Worm (Caenorhabditis elegans) whole organism, L1 larva: Measurements from ENCODE around the gene vps-35.

Experiments used
- C16A3.4 ChIP-seq: fragments of 150-350 bp; optimal IDR thresholded peaks from 2 replicates; lab custom pipeline; 2014; ENCODE audit warnings: missing biosample characterization, missing genetic modification characterization
- Y116A8C.19 ChIP-seq: sonication (generic microtip); optimal IDR thresholded peaks from 2 replicates; lab custom pipeline; 2016; ENCODE audit warnings: missing compliant biosample characterization, missing genetic modification characterization, borderline replicate concordance
- aly-2 ChIP-seq: fragments of 150-350 bp; optimal IDR thresholded peaks from 2 replicates; lab custom pipeline; 2014; ENCODE audit warnings: missing biosample characterization, missing genetic modification characterization
- ama-1 ChIP-seq: fragments of 150-350 bp; optimal IDR thresholded peaks from 2 replicates; lab custom pipeline; 2014
- blmp-1 ChIP-seq: fragments of 150-350 bp; optimal IDR thresholded peaks from 2 replicates; lab custom pipeline; 2014; ENCODE audit warnings: missing biosample characterization, missing genetic modification characterization
- ceh-8 ChIP-seq: fragments of 200-800 bp; sonication (Bioruptor generic); optimal IDR thresholded peaks from 2 replicates; lab custom pipeline; 2018; ENCODE audit warnings: mild to moderate bottlenecking, missing genetic modification characterization, moderate library complexity, missing compliant biosample characterization
- ceh-82 ChIP-seq, 3 experiments: fragments of 150-350 bp in 1 of 3; sonication (generic microtip) in 2 of 3; optimal IDR thresholded peaks; 2 replicates each; lab custom pipeline; 2014 to 2017; ENCODE audit warnings: missing biosample characterization in 3 of 3, missing genetic modification characterization in 3 of 3
- ceh-90 ChIP-seq: sonication (generic microtip); optimal IDR thresholded peaks from 2 replicates; lab custom pipeline; 2016; ENCODE audit warnings: missing genetic modification characterization, missing compliant biosample characterization
- efl-1 ChIP-seq, 4 experiments: fragments of 150-350 bp; optimal IDR thresholded peaks in 3 of 4; peaks in 1 of 4; 1 replicate in 1 of 4; 2 replicates in 3 of 4; lab custom pipeline; 2014; ENCODE audit warnings: missing biosample characterization in 2 of 4, missing genetic modification characterization in 2 of 4, missing genetic modification reagents in 2 of 4
- efl-3 ChIP-seq: fragments of 200-800 bp; sonication (Bioruptor generic); optimal IDR thresholded peaks from 2 replicates; lab custom pipeline; 2018; ENCODE audit warnings: mild to moderate bottlenecking, missing genetic modification characterization, missing compliant biosample characterization
- elt-3 ChIP-seq, 6 experiments: fragments of 150-350 bp in 1 of 6; sonication (generic microtip); optimal IDR thresholded peaks; 2 replicates each; lab custom pipeline; 2017 to 2018; ENCODE audit warnings: missing biosample characterization in 6 of 6, missing genetic modification characterization in 6 of 6, inconsistent platforms in 1 of 6
- fkh-8 ChIP-seq: sonication (generic microtip); optimal IDR thresholded peaks from 2 replicates; lab custom pipeline; 2016; ENCODE audit warnings: mild to moderate bottlenecking, missing genetic modification characterization, missing compliant biosample characterization
- fos-1 ChIP-seq: fragments of 150-350 bp; optimal IDR thresholded peaks from 2 replicates; lab custom pipeline; 2014; ENCODE audit warnings: missing biosample characterization, missing genetic modification characterization
- hlh-17 ChIP-seq: fragments of 200-800 bp; sonication (Bioruptor generic); optimal IDR thresholded peaks from 2 replicates; lab custom pipeline; 2018; ENCODE audit warnings: missing genetic modification characterization, mild to moderate bottlenecking, missing compliant biosample characterization, moderate library complexity, borderline replicate concordance
- irx-1 ChIP-seq: sonication (generic microtip); optimal IDR thresholded peaks from 2 replicates; lab custom pipeline; 2016; ENCODE audit warnings: missing genetic modification characterization, missing compliant biosample characterization
- jun-1 ChIP-seq: fragments of 150-350 bp; optimal IDR thresholded peaks from 2 replicates; lab custom pipeline; 2014; ENCODE audit warnings: missing biosample characterization, missing genetic modification reagents, missing genetic modification characterization
- lin-14 ChIP-seq: fragments of 200-800 bp; sonication (Bioruptor generic); optimal IDR thresholded peaks from 2 replicates; lab custom pipeline; 2018; ENCODE audit warnings: mild to moderate bottlenecking, missing genetic modification characterization, moderate library complexity, missing compliant biosample characterization
- lir-3 ChIP-seq: sonication (generic microtip); optimal IDR thresholded peaks from 2 replicates; lab custom pipeline; 2016; ENCODE audit warnings: mild to moderate bottlenecking, missing genetic modification characterization, moderate library complexity, missing compliant biosample characterization; ENCODE audit not compliant: poor library complexity
- lsy-2 ChIP-seq, 2 experiments: fragments of 150-350 bp; optimal IDR thresholded peaks; 2 replicates each; lab custom pipeline; 2014; ENCODE audit warnings: missing biosample characterization in 2 of 2, missing genetic modification characterization in 2 of 2
- mdl-1 ChIP-seq, 2 experiments: fragments of 150-350 bp; optimal IDR thresholded peaks; 2 replicates each; lab custom pipeline; 2014 to 2017; ENCODE audit warnings: missing biosample characterization in 2 of 2, missing genetic modification characterization in 2 of 2, inconsistent platforms in 1 of 2
- mef-2 ChIP-seq: fragments of 150-350 bp; optimal IDR thresholded peaks from 2 replicates; lab custom pipeline; 2014; ENCODE audit warnings: missing biosample characterization, missing genetic modification characterization
- nhr-11 ChIP-seq: fragments of 150-350 bp; optimal IDR thresholded peaks from 2 replicates; lab custom pipeline; 2014; ENCODE audit warnings: missing biosample characterization, missing genetic modification characterization
- nhr-12 ChIP-seq: sonication (generic microtip); optimal IDR thresholded peaks from 2 replicates; lab custom pipeline; 2017; ENCODE audit warnings: missing biosample characterization, missing genetic modification characterization
- nhr-237 ChIP-seq: fragments of 150-350 bp; optimal IDR thresholded peaks from 2 replicates; lab custom pipeline; 2014; ENCODE audit warnings: missing biosample characterization, missing genetic modification characterization
- nhr-47 ChIP-seq: sonication (generic microtip); optimal IDR thresholded peaks from 2 replicates; lab custom pipeline; 2016; ENCODE audit warnings: mild to moderate bottlenecking, missing genetic modification characterization, moderate library complexity, missing compliant biosample characterization
- nhr-85 ChIP-seq: sonication (generic microtip); peaks from one replicate; lab custom pipeline; 2016; ENCODE audit warnings: missing genetic modification characterization, inconsistent platforms, missing compliant biosample characterization
- rnt-1 ChIP-seq: sonication (generic microtip); optimal IDR thresholded peaks from 2 replicates; lab custom pipeline; 2016; ENCODE audit warnings: mild to moderate bottlenecking, missing genetic modification characterization, moderate library complexity, missing compliant biosample characterization
- skn-1 ChIP-seq: fragments of 150-350 bp; optimal IDR thresholded peaks from 2 replicates; lab custom pipeline; 2014; ENCODE audit warnings: missing biosample characterization, missing genetic modification characterization
- swsn-7 ChIP-seq: sonication (generic microtip); optimal IDR thresholded peaks from 2 replicates; lab custom pipeline; 2016; ENCODE audit warnings: missing genetic modification characterization, missing compliant biosample characterization
- tlp-1 ChIP-seq: fragments of 150-350 bp; optimal IDR thresholded peaks from 2 replicates; lab custom pipeline; 2014; ENCODE audit warnings: missing biosample characterization, missing genetic modification characterization
- unc-30 ChIP-seq: sonication (generic microtip); optimal IDR thresholded peaks from 2 replicates; lab custom pipeline; 2017; ENCODE audit warnings: missing biosample characterization, missing genetic modification characterization
- zip-4 ChIP-seq: fragments of 200-800 bp; sonication (Bioruptor generic); optimal IDR thresholded peaks from 2 replicates; lab custom pipeline; 2018; ENCODE audit warnings: mild to moderate bottlenecking, missing genetic modification characterization, moderate library complexity, missing compliant biosample characterization
- ztf-11 ChIP-seq, 2 experiments: sonication (generic microtip); optimal IDR thresholded peaks; 2 replicates each; lab custom pipeline; 2016 to 2017; ENCODE audit warnings: missing genetic modification characterization in 2 of 2, missing biosample characterization in 1 of 2, missing compliant biosample characterization in 1 of 2
- ztf-4 ChIP-seq: fragments of 150-350 bp; optimal IDR thresholded peaks from 2 replicates; lab custom pipeline; 2014; ENCODE audit warnings: missing biosample characterization, missing genetic modification characterization

vps-35 gene

DNA sequence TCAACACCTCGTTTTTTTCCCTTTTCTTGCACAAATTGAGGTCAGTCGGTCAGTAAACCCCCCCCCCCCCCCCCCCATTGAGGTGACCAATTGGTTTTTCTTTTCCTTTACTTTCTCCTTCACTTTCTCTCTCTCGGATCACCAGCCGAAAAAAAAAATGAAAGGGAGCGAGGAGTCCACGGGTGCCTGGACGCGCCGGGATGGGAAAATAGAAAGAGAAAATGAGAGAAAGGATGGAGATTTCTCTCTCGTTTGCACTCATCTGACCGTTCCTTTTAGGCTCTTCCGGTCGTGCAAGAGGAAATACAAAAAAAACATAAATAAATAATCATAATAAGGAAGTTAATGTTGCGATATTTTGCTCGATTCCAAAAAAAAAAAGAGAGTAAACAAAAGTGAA, 8.5 kb upstream of the vps-35 start:
- TF ChIP-seq aly-2 (tag; lab: Kevin White, UChicago) (no peak), blmp-1 (peak; percentile 100)
- TF ChIP-seq, all 84 proteins: peak for 1

DNA sequence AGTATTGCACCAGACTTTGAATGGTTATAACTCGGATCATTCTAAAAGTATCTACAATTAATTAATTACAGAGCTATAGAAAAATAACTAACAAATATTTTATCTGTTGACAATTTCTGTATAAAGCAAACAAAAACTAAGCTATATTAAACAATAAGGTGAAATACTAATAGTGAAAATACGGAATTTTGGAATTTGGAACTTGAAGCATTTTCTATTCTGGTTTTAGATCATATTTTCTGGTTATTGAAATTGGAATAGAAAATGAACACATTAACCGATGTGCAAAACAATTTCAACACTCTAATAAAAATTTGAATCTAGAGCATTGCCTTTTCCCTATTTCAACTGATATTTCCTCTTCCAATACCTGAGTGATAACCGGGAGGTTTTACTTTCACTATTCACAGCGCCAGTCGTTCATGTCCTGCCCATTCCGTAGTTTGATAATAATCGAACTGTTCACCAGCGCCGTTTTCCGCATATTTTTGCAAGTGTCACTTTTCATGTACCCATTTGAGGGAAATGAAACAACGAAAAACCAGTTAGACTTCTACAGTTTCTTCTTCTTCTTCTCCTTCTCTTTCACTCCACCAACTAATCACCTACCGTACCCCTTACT, 7.6 kb upstream of the vps-35 start:
- TF ChIP-seq blmp-1 (peak; percentile 55), fos-1 (tag; lab: Kevin White, UChicago) (no peak)

DNA sequence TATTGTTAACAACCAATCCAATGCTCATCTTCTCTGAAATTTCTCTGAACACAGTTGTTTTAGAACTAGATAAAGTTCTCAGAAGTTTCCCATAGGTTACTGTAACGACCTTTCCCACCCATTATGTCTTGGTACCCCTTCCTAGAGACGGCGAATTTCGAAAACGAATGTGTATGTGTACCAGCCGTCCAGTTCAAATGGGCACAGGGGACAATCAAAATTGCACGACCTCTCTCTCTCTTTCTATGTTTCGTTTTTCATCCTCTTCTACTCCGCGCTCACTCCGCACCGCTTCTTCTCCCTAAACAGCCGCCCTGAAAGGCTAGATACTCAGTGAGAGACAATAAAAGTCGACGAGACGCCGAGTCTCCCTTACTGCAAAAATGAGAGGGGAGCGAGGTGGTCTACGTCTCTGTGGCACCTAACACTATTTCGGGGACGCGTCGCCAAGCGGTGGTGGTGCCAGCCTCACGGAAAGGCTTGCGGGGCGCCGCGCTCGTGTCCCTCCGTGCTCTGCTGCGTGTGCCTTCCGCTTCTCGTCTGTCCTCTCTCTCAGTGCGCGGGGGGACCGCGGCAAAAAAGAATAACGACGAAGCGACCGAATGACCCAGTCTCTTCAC, 6.1 kb upstream of the vps-35 start:
- peak; percentile 66 for TF ChIP-seq blmp-1
- peak; percentile 21 for TF ChIP-seq lin-14 (GFP tag; lab: Kevin White, UChicago)
- peak; percentile 2 for TF ChIP-seq swsn-7 (tag; lab: Kevin White, UChicago)
- TF ChIP-seq ceh-82 (tag; optimal IDR thresholded peaks at IDR 0.05; lab: Kevin White, UChicago): peak in 1 of 3 experiments; percentile 7
- TF ChIP-seq rnt-1 (tag; lab: Kevin White, UChicago): peak; percentile 20
- peak in 1 of 2 experiments; percentile 12 for TF ChIP-seq ztf-11 (tag; optimal IDR thresholded peaks at IDR 0.05; lab: Kevin White, UChicago)
- no peak for TF ChIP-seq mdl-1 (tag; optimal IDR thresholded peaks at IDR 0.05; lab: Kevin White, UChicago)
- peak; percentile 68 for TF ChIP-seq ceh-8 (GFP tag; lab: Kevin White, UChicago)
- TF ChIP-seq efl-1 (optimal IDR thresholded peaks at IDR 0.05; lab: Kevin White, UChicago): no peak
- peak in 1 of 2 experiments; percentile 71 for TF ChIP-seq efl-1 (GFP tag; optimal IDR thresholded peaks at IDR 0.05 in 1 of 2; lab: Kevin White, UChicago)
- TF ChIP-seq ztf-4 (tag; lab: Kevin White, UChicago): peak; percentile 58
- no peak for TF ChIP-seq lsy-2 (tag; optimal IDR thresholded peaks at IDR 0.05; lab: Kevin White, UChicago)
- TF ChIP-seq jun-1 (tag; lab: Kevin White, UChicago): peak; percentile 23
- no peak for TF ChIP-seq elt-3 (tag; optimal IDR thresholded peaks at IDR 0.05; lab: Kevin White, UChicago)
- TF ChIP-seq nhr-47 (tag; lab: Kevin White, UChicago): peak; percentile 12
- no peak for TF ChIP-seq unc-30

DNA sequence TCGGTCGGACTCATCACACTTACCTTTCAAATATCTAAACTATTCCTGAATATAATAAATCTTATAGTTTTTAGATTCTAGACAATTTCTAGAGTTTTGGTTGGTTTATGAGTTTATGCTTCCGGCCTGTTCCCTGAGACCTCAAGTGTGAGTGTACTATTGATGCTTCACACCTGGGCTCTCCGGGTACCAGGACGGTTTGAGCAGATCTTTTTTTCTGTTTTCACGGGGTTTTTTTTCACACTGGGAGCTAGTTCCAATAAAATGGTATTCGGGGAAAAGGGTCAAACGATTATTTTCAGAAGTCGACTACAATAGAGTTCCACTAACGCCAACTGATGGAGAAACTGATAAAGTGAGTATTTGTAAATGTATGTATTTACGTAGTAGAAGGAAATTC, 5.5 kb upstream of the vps-35 start:
- TF ChIP-seq swsn-7 (tag; lab: Kevin White, UChicago): no peak
- no peak for TF ChIP-seq tlp-1 (tag; lab: Kevin White, UChicago)
- no peak for TF ChIP-seq nhr-237 (tag; lab: Kevin White, UChicago)
- no peak for TF ChIP-seq C16A3.4 (tag; lab: Kevin White, UChicago)
- no peak for TF ChIP-seq efl-3 (GFP tag; lab: Kevin White, UChicago)
- no peak for TF ChIP-seq nhr-85 (tag; lab: Kevin White, UChicago)
- TF ChIP-seq zip-4: no peak
- TF ChIP-seq nhr-11 (tag; lab: Kevin White, UChicago): no peak
- no peak for TF ChIP-seq irx-1
- no peak for TF ChIP-seq skn-1 (tag; lab: Kevin White, UChicago)
- TF ChIP-seq blmp-1: no peak
- no peak for TF ChIP-seq nhr-12 (tag; lab: Kevin White, UChicago)
- no peak for TF ChIP-seq fkh-8 (tag; lab: Kevin White, UChicago)
- TF ChIP-seq ztf-11 (tag; optimal IDR thresholded peaks at IDR 0.05; lab: Kevin White, UChicago): no peak
- TF ChIP-seq hlh-17 (GFP tag; lab: Kevin White, UChicago): no peak
- no peak for TF ChIP-seq ceh-82 (tag; optimal IDR thresholded peaks at IDR 0.05; lab: Kevin White, UChicago)
- TF ChIP-seq elt-3 (tag; optimal IDR thresholded peaks at IDR 0.05; lab: Kevin White, UChicago): no peak
- TF ChIP-seq unc-30: no peak
- TF ChIP-seq, all 84 proteins: peak for 0

DNA sequence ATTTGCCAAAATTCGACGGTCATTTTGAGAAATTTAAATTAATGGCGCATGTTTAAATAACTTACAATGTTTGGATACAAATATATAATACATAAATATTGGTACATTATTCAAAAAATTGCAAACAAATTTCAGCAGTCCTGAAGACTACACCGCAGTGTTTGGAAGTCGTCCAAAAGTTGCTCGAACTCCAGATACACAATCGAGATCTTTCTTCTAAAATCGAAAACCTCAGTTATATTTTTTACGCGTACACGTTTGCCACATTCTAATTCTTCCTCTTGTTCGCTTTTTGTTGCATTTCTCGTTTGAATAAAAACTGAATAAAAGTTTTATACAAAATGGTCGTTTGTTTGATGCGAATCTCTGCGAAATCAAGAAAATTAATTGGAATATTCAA, 3.4 kb upstream of the vps-35 start, which contains the start of gene tsp-18:
tsp-18 (plus strand) TSS at position 301 of the 400 bp plus-strand sequence.
- no peak for TF ChIP-seq nhr-237 (tag; lab: Kevin White, UChicago)
- TF ChIP-seq lir-3 (tag; lab: Kevin White, UChicago): no peak
- TF ChIP-seq mef-2 (tag; lab: Kevin White, UChicago): no peak
- no peak for TF ChIP-seq nhr-85 (tag; lab: Kevin White, UChicago)
- no peak for TF ChIP-seq ama-1 (lab: Kevin White, UChicago)
- TF ChIP-seq Y116A8C.19 (tag; lab: Kevin White, UChicago): no peak
- TF ChIP-seq efl-1 (optimal IDR thresholded peaks at IDR 0.05; lab: Kevin White, UChicago): no peak
- no peak for TF ChIP-seq efl-1 (GFP tag; optimal IDR thresholded peaks at IDR 0.05 in 1 of 2; lab: Kevin White, UChicago)
- no peak for TF ChIP-seq ceh-90
